Fruit fly (Drosophila melanogaster) whole organism: ENCODE results near the gene lectin-37Da.

Experiments
- CG8478 ChIP-seq: fragments of >200 bp; optimal IDR thresholded peaks from 2 replicates; lab custom pipeline; 2018; ENCODE audit warnings: inconsistent platforms
- Dll ChIP-seq: fragments of >200 bp; optimal IDR thresholded peaks from 2 replicates; lab custom pipeline; 2017
- EcR ChIP-seq, 2 experiments: fragments of >200 bp; optimal IDR thresholded peaks; 2 replicates each; lab custom pipeline; 2017; ENCODE audit warnings: missing biosample characterization in 2 of 2, missing genetic modification characterization in 2 of 2, missing genetic modification reagents in 2 of 2
- pan ChIP-seq: fragments of >200 bp; optimal IDR thresholded peaks from 2 replicates; lab custom pipeline; 2017
- psq ChIP-seq: fragments of >200 bp; optimal IDR thresholded peaks from 2 replicates; lab custom pipeline; 2017
- usp ChIP-seq: fragments of >200 bp; optimal IDR thresholded peaks from 2 replicates; lab custom pipeline; 2017; ENCODE audit warnings: missing biosample characterization, missing genetic modification characterization, mixed read lengths

dm6 chr2L:19393703-19394210 is 24.4 kb upstream of the lectin-37Da start, which contains the start of gene CG31798:
- TF ChIP-seq usp (GFP tag; lab: Kevin White, UChicago) (no peak), CG8478 (lab: Kevin White, UChicago) (no peak), psq (no peak), Dll (lab: Kevin White, UChicago) (no peak), pan (lab: Kevin White, UChicago) (no peak), EcR (GFP tag; optimal IDR thresholded peaks at IDR 0.05; lab: Kevin White, UChicago) (no peak)
